Worm (Caenorhabditis elegans) whole organism, midembryonic: ENCODE data around the gene F02C12.3.

ENCODE experiments used
- cog-1 ChIP-seq: sonication (generic microtip); optimal IDR thresholded peaks from 2 replicates; lab custom pipeline; 2016; ENCODE audit warnings: missing genetic modification characterization, missing compliant biosample characterization
- flt-1 ChIP-seq: fragments of 200-800 bp; sonication (Bioruptor generic); IDR thresholded peaks from 2 replicates; pipeline ENCODE4 v1.3.6; 2022; ENCODE audit warnings: missing genetic modification characterization, missing compliant biosample characterization
- klf-2 ChIP-seq: fragments of 200-800 bp; sonication (Bioruptor generic); conservative IDR thresholded peaks from 2 replicates; pipeline ENCODE4 v1.3.6; 2022; ENCODE audit warnings: missing genetic modification reagents, missing genetic modification characterization, missing compliant biosample characterization

ce11 chrX:13411306-13411705 lies 14.5 kb downstream of the F02C12.3 start:
- TF ChIP-seq flt-1 (GFP tag; lab: Robert Waterston, UW) (no peak), cog-1 (tag; lab: Kevin White, UChicago) (no peak), klf-2 (GFP tag; lab: Robert Waterston, UW) (no peak)
